Worm (Caenorhabditis elegans) whole organism, early embryonic: ENCODE results near the gene R13A1.10.

ENCODE experiments used
- B0310.2 ChIP-seq: sonication (generic microtip); optimal IDR thresholded peaks from 2 replicates; lab custom pipeline; 2016; ENCODE audit warnings: mild to moderate bottlenecking, missing genetic modification characterization, missing compliant biosample characterization
- ama-1 ChIP-seq: fragments of 150-350 bp; optimal IDR thresholded peaks from 2 replicates; lab custom pipeline; 2014
- ets-7 ChIP-seq: sonication (generic microtip); optimal IDR thresholded peaks from 2 replicates; lab custom pipeline; 2016; ENCODE audit warnings: missing genotype, missing genetic modification characterization, missing compliant biosample characterization
- flt-1 ChIP-seq: fragments of 200-800 bp; sonication (Bioruptor generic); IDR thresholded peaks from 2 replicates; pipeline ENCODE4 v1.3.6; 2022; ENCODE audit warnings: missing genetic modification characterization, missing compliant biosample characterization
- hmbx-1 ChIP-seq: sonication (generic microtip); optimal IDR thresholded peaks from 2 replicates; lab custom pipeline; 2016; ENCODE audit warnings: mild to moderate bottlenecking, missing genetic modification characterization, missing compliant biosample characterization
- hmg-4 ChIP-seq: fragments of 200-800 bp; sonication (Bioruptor generic); optimal IDR thresholded peaks from 2 replicates; lab custom pipeline; 2018; ENCODE audit warnings: mild to moderate bottlenecking, missing genetic modification characterization, missing compliant biosample characterization
- hnd-1 ChIP-seq: sonication (generic microtip); optimal IDR thresholded peaks from 2 replicates; lab custom pipeline; 2016; ENCODE audit warnings: missing genetic modification characterization, missing compliant biosample characterization
- pes-1 ChIP-seq: fragments of 200-800 bp; sonication (Bioruptor generic); IDR thresholded peaks from 2 replicates; pipeline ENCODE4 v1.3.6; 2022; ENCODE audit warnings: missing genetic modification reagents, missing genetic modification characterization, missing compliant biosample characterization
- sea-1 ChIP-seq: fragments of 200-800 bp; sonication (Bioruptor generic); conservative IDR thresholded peaks from 2 replicates; pipeline ENCODE4 v1.3.6; 2022; ENCODE audit warnings: missing genetic modification characterization, missing compliant biosample characterization
- tra-4 ChIP-seq: sonication (generic microtip); optimal IDR thresholded peaks from 2 replicates; lab custom pipeline; 2017; ENCODE audit warnings: missing genetic modification characterization, missing compliant biosample characterization

- no peak for TF ChIP-seq tra-4
- TF ChIP-seq flt-1 (GFP tag; lab: Robert Waterston, UW): no peak
- TF ChIP-seq B0310.2 (tag; lab: Kevin White, UChicago): no peak
- no peak for TF ChIP-seq hnd-1 (tag; lab: Kevin White, UChicago)
- no peak for TF ChIP-seq ama-1
- no peak for TF ChIP-seq hmg-4 (GFP tag; lab: Kevin White, UChicago)
- TF ChIP-seq sea-1 (GFP tag; lab: Robert Waterston, UW): no peak
- no peak for TF ChIP-seq ets-7 (tag; lab: Kevin White, UChicago)
- TF ChIP-seq pes-1 (GFP tag; lab: Robert Waterston, UW): no peak
- no peak for TF ChIP-seq hmbx-1
Observed at ce11 chrIV:7263137-7263536, 36.2 kb upstream of the R13A1.10 start, which contains the start of gene glb-2.
